Worm (Caenorhabditis elegans) whole organism, L3 larva: ENCODE results near the gene lias-1.

Source experiments
- R02D3.7 ChIP-seq: fragments of 150-350 bp; optimal IDR thresholded peaks from 2 replicates; lab custom pipeline; 2014; ENCODE audit warnings: missing biosample characterization, missing genetic modification characterization
- ama-1 ChIP-seq: fragments of 150-350 bp; optimal IDR thresholded peaks from 2 replicates; lab custom pipeline; 2018
- fkh-10 ChIP-seq: sonication (generic microtip); optimal IDR thresholded peaks from 2 replicates; lab custom pipeline; 2017; ENCODE audit warnings: missing biosample characterization, missing genetic modification reagents, missing genetic modification characterization
- fos-1 ChIP-seq: fragments of 150-350 bp; optimal IDR thresholded peaks from 2 replicates; lab custom pipeline; 2014; ENCODE audit warnings: missing biosample characterization, missing genetic modification characterization
- jun-1 ChIP-seq: fragments of 150-350 bp; optimal IDR thresholded peaks from 2 replicates; lab custom pipeline; 2014; ENCODE audit warnings: missing biosample characterization, missing genetic modification reagents, missing genetic modification characterization
- nfya-1 ChIP-seq: sonication (generic microtip); optimal IDR thresholded peaks from 2 replicates; lab custom pipeline; 2017; ENCODE audit warnings: missing genetic modification characterization, mild to moderate bottlenecking, missing compliant biosample characterization, antibody characterized with exemption, moderate library complexity; ENCODE audit not compliant: insufficient read depth
- nhr-76 ChIP-seq: fragments of 150-350 bp; sonication (generic microtip); optimal IDR thresholded peaks from 5 replicates; lab custom pipeline; 2014; ENCODE audit warnings: missing biosample characterization, missing genetic modification characterization
- tbx-2 ChIP-seq: sonication (generic microtip); optimal IDR thresholded peaks from 2 replicates; lab custom pipeline; 2016; ENCODE audit warnings: mild to moderate bottlenecking, missing genetic modification characterization, missing compliant biosample characterization

DNA sequence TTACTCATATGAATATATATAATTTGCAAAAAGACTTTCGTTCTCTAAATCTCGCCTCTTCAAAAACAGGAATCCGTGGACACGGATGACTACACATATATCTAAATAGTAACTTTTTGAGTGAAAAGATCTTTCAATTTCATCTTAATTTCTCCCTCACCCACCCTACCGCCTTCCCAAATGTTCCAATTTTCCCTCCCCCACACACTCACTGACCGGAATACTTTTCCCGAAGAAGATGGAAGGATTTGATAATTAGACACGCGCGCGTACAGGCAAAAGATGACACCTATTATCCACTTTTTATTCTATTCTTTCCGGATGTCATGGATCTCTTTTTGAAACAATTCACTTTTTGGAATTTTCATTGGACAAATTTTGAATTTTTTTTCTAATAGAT is 24.0 kb downstream of the lias-1 start:
- TF ChIP-seq fos-1 (tag; lab: Kevin White, UChicago) (no peak), nfya-1 (no peak), fkh-10 (GFP tag; lab: Kevin White, UChicago) (no peak), jun-1 (tag; lab: Kevin White, UChicago) (no peak), tbx-2 (tag; lab: Kevin White, UChicago) (no peak), R02D3.7 (tag; lab: Kevin White, UChicago) (no peak), ama-1 (lab: Kevin White, UChicago) (no peak), nhr-76 (tag; lab: Kevin White, UChicago) (no peak)
